Worm (Caenorhabditis elegans): ENCODE measurements around the gene T28C6.11.
A peak's percentile ranks its signal among the peaks of the same experiment; 100 is the strongest.

T28C6.11 gene

ce11 chrIV:8872958-8873357 is 32.9 kb upstream of the T28C6.11 start, which contains the start of gene C09G9.3:
Gene C09G9.3 (minus strand): TSS chrIV:8873058.
- TF ChIP-seq madf-2 (tag; optimal IDR thresholded peaks at IDR 0.05) (no peak), ahr-1 (tag; optimal IDR thresholded peaks at IDR 0.05) (no peak), ceh-34 (tag; optimal IDR thresholded peaks at IDR 0.05) (no peak), npax-4 (tag; optimal IDR thresholded peaks at IDR 0.05) (no peak), lim-6 (tag; optimal IDR thresholded peaks at IDR 0.05) (no peak), lin-11 (tag; optimal IDR thresholded peaks at IDR 0.05) (no peak), C08G9.2 (tag; optimal IDR thresholded peaks at IDR 0.05) (no peak), K09A11.1 (tag; optimal IDR thresholded peaks at IDR 0.05; ENCODE audit: insufficient read depth) (no peak), fkh-10 (GFP tag; optimal IDR thresholded peaks at IDR 0.05) (no peak), ceh-45 (GFP tag; IDR thresholded peaks at IDR 0.05) (no peak), Y22D7AL.16 (tag; optimal IDR thresholded peaks at IDR 0.05) (no peak), pros-1 (tag; optimal IDR thresholded peaks at IDR 0.05) (no peak), tbx-7 (tag; optimal IDR thresholded peaks at IDR 0.05) (no peak), ceh-2 (tag; optimal IDR thresholded peaks at IDR 0.05) (no peak), unc-3 (GFP tag; conservative IDR thresholded peaks at IDR 0.05) (no peak), unc-3 (tag; optimal IDR thresholded peaks at IDR 0.05) (no peak)

ce11 chrIV:8869624-8870023 is 29.6 kb upstream of the T28C6.11 start, which contains the start of gene npp-23:
Gene npp-23 (minus strand): TSS chrIV:8869679.
- TF ChIP-seq elt-2 (tag; optimal IDR thresholded peaks at IDR 0.05) (peak; percentile 7), ceh-14 (tag; optimal IDR thresholded peaks at IDR 0.05) (no peak), K09A11.1 (tag; optimal IDR thresholded peaks at IDR 0.05; ENCODE audit: insufficient read depth) (no peak), hlh-30 (tag; optimal IDR thresholded peaks at IDR 0.05; ENCODE audit: insufficient read depth) (no peak), nfya-1 (tag; optimal IDR thresholded peaks at IDR 0.05) (peak; percentile 13), eyg-1 (tag; optimal IDR thresholded peaks at IDR 0.05) (no peak), mec-3 (tag; optimal IDR thresholded peaks at IDR 0.05; ENCODE audit: borderline replicate concordance) (no peak), zip-5 (tag; optimal IDR thresholded peaks at IDR 0.05) (no peak)

ce11 chrIV:8867562-8867961 is 27.5 kb upstream of the T28C6.11 start:
- TF ChIP-seq sox-2 (GFP tag; IDR thresholded peaks at IDR 0.05) = no peak
- TF ChIP-seq C38D4.7 (GFP tag; optimal IDR thresholded peaks at IDR 0.05) = no peak
- TF ChIP-seq ztf-16 (tag; optimal IDR thresholded peaks at IDR 0.05) = no peak
- TF ChIP-seq pha-4 (tag; optimal IDR thresholded peaks at IDR 0.05) = no peak
- no peak for TF ChIP-seq gmeb-2 (tag; optimal IDR thresholded peaks at IDR 0.05)
- TF ChIP-seq ceh-34 (tag; optimal IDR thresholded peaks at IDR 0.05) = no peak
- TF ChIP-seq ceh-22 (tag; optimal IDR thresholded peaks at IDR 0.05) = no peak
- TF ChIP-seq hlh-6 (tag; optimal IDR thresholded peaks at IDR 0.05) = no peak
- no peak for TF ChIP-seq ceh-48 (tag; optimal IDR thresholded peaks at IDR 0.05)
- TF ChIP-seq odd-2 (tag; optimal IDR thresholded peaks at IDR 0.05) = no peak
- TF ChIP-seq npax-4 (tag; optimal IDR thresholded peaks at IDR 0.05) = no peak
- no peak for TF ChIP-seq ets-4 (tag; optimal IDR thresholded peaks at IDR 0.05)

- TF ChIP-seq hlh-6 (tag; optimal IDR thresholded peaks at IDR 0.05) (peak; percentile 45), sox-4 (tag; optimal IDR thresholded peaks at IDR 0.05) (no peak), ceh-18 (tag; optimal IDR thresholded peaks at IDR 0.05) (peak; percentile 72), unc-55 (GFP tag; optimal IDR thresholded peaks at IDR 0.05) (peak; percentile 78), rnt-1 (tag; optimal IDR thresholded peaks at IDR 0.05) (peak; percentile 24), eyg-1 (tag; optimal IDR thresholded peaks at IDR 0.05) (no peak), nfya-1 (tag; optimal IDR thresholded peaks at IDR 0.05) (peak; percentile 5), nhr-232 (tag; optimal IDR thresholded peaks at IDR 0.05) (no peak), ceh-2 (tag; optimal IDR thresholded peaks at IDR 0.05) (no peak)
These were observed 26.0 kb upstream of the T28C6.11 start for ce11 chrIV:8866092-8866491.

Data from whole organism, late embryonic.